Worm (Caenorhabditis elegans) whole organism, L2 larva: Measurements from ENCODE around the gene suf-1.

Source experiments
- R02D3.7 ChIP-seq: fragments of 150-350 bp; optimal IDR thresholded peaks from 2 replicates; lab custom pipeline; 2014; ENCODE audit warnings: missing biosample characterization, missing genetic modification characterization
- aly-2 ChIP-seq: fragments of 150-350 bp; optimal IDR thresholded peaks from 2 replicates; lab custom pipeline; 2014; ENCODE audit warnings: missing biosample characterization, missing genetic modification characterization
- ama-1 ChIP-seq: fragments of 150-350 bp; optimal IDR thresholded peaks from 2 replicates; lab custom pipeline; 2018; ENCODE audit warnings: inconsistent platforms
- crh-2 ChIP-seq: sonication (generic microtip); optimal IDR thresholded peaks from 2 replicates; lab custom pipeline; 2017; ENCODE audit warnings: missing biosample characterization, missing genetic modification characterization
- mab-5 ChIP-seq: fragments of 150-350 bp; optimal IDR thresholded peaks from 2 replicates; lab custom pipeline; 2014; ENCODE audit warnings: missing biosample characterization, missing genetic modification characterization
- nhr-11 ChIP-seq: fragments of 150-350 bp; optimal IDR thresholded peaks from 2 replicates; lab custom pipeline; 2014; ENCODE audit warnings: missing biosample characterization, missing genetic modification characterization
- nhr-23 ChIP-seq: fragments of 150-350 bp; optimal IDR thresholded peaks from 2 replicates; lab custom pipeline; 2014; ENCODE audit warnings: missing biosample characterization, missing genetic modification reagents, missing genetic modification characterization

DNA sequence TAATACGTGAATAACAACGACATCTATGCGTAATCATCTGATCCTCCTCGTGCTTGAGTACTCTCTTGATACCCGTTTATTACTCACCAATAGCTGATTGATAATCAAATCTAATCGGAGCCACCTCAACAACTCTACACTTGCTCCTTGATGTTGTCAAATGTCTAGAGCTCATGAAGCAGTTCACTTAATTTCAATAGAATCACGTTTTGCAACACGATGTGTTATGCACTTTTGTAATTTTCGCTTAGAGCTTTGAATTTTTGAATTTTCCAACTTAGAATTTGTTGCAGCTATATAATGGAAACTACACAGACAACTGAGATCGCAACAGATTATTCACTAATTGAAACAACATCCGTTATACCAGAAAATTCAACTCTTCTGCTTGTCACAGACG lies 8.8 kb downstream of the suf-1 start, which contains the start of gene T22C8.1:
- TF ChIP-seq R02D3.7 (tag; lab: Kevin White, UChicago) (no peak), mab-5 (tag; lab: Kevin White, UChicago) (no peak), ama-1 (no peak), nhr-11 (no peak), crh-2 (tag; lab: Kevin White, UChicago) (no peak), nhr-23 (no peak), aly-2 (tag; lab: Kevin White, UChicago) (no peak)
